Worm (Caenorhabditis elegans) whole organism, late embryonic: ENCODE measurements around the gene srh-286.

Experiments
- C08G9.2 ChIP-seq: sonication (generic microtip); optimal IDR thresholded peaks from 2 replicates; lab custom pipeline; 2016; ENCODE audit warnings: mild to moderate bottlenecking, missing genetic modification characterization, moderate library complexity, missing compliant biosample characterization
- C38D4.7 ChIP-seq: fragments of 200-800 bp; sonication (Bioruptor generic); optimal IDR thresholded peaks from 2 replicates; lab custom pipeline; 2018; ENCODE audit warnings: mild to moderate bottlenecking, missing genetic modification characterization, moderate library complexity, missing compliant biosample characterization
- T23F11.4 ChIP-seq: fragments of 200-800 bp; sonication (Bioruptor generic); optimal IDR thresholded peaks from 2 replicates; lab custom pipeline; 2018; ENCODE audit warnings: mild to moderate bottlenecking, missing genetic modification characterization, missing compliant biosample characterization
- ceh-14 ChIP-seq: sonication (generic microtip); optimal IDR thresholded peaks from 2 replicates; lab custom pipeline; 2016; ENCODE audit warnings: missing genotype, missing genetic modification characterization, missing compliant biosample characterization
- ceh-18 ChIP-seq: sonication (generic microtip); optimal IDR thresholded peaks from 2 replicates; lab custom pipeline; 2016; ENCODE audit warnings: missing genetic modification characterization, missing compliant biosample characterization
- ceh-22 ChIP-seq: sonication (generic microtip); optimal IDR thresholded peaks from 2 replicates; lab custom pipeline; 2017; ENCODE audit warnings: missing biosample characterization, missing genetic modification characterization
- ceh-24 ChIP-seq: sonication (generic microtip); optimal IDR thresholded peaks from 2 replicates; lab custom pipeline; 2016; ENCODE audit warnings: mild to moderate bottlenecking, missing genetic modification characterization, missing compliant biosample characterization
- ceh-30 ChIP-seq: fragments of 150-350 bp; optimal IDR thresholded peaks from 2 replicates; lab custom pipeline; 2014; ENCODE audit warnings: missing biosample characterization, missing genetic modification characterization
- ceh-31 ChIP-seq: sonication (generic microtip); optimal IDR thresholded peaks from 2 replicates; lab custom pipeline; 2016; ENCODE audit warnings: missing genetic modification characterization, missing compliant biosample characterization
- ceh-34 ChIP-seq: sonication (generic microtip); optimal IDR thresholded peaks from 2 replicates; lab custom pipeline; 2016; ENCODE audit warnings: mild to moderate bottlenecking, missing genetic modification characterization, missing compliant biosample characterization
- ceh-45 ChIP-seq: fragments of 200-800 bp; sonication (Bioruptor generic); IDR thresholded peaks from 2 replicates; pipeline ENCODE4 v1.3.6; 2022; ENCODE audit warnings: missing genetic modification reagents, missing genetic modification characterization, missing compliant biosample characterization
- ceh-9 ChIP-seq: sonication (generic microtip); optimal IDR thresholded peaks from 2 replicates; lab custom pipeline; 2016; ENCODE audit warnings: mild to moderate bottlenecking, missing genetic modification characterization, inconsistent platforms, missing compliant biosample characterization
- che-1 ChIP-seq: sonication (generic microtip); optimal IDR thresholded peaks from 2 replicates; lab custom pipeline; 2016; ENCODE audit warnings: mild to moderate bottlenecking, missing genetic modification characterization, missing compliant biosample characterization
- dve-1 ChIP-seq: sonication (generic microtip); optimal IDR thresholded peaks from 2 replicates; lab custom pipeline; 2017; ENCODE audit warnings: antibody characterized with exemption, mild to moderate bottlenecking, missing genetic modification characterization, missing compliant biosample characterization
- elt-2 ChIP-seq: sonication (generic microtip); optimal IDR thresholded peaks from 2 replicates; lab custom pipeline; 2016; ENCODE audit warnings: missing genetic modification reagents, missing genetic modification characterization, missing compliant biosample characterization
- elt-4 ChIP-seq: sonication (generic microtip); optimal IDR thresholded peaks from 2 replicates; lab custom pipeline; 2016; ENCODE audit warnings: missing genetic modification characterization, missing compliant biosample characterization
- ets-4 ChIP-seq: sonication (generic microtip); optimal IDR thresholded peaks from 2 replicates; lab custom pipeline; 2016; ENCODE audit warnings: missing genetic modification characterization, missing compliant biosample characterization
- eyg-1 ChIP-seq: sonication (generic microtip); optimal IDR thresholded peaks from 2 replicates; lab custom pipeline; 2016; ENCODE audit warnings: missing genotype, missing genetic modification characterization, missing compliant biosample characterization
- fax-1 ChIP-seq: sonication (generic microtip); optimal IDR thresholded peaks from 2 replicates; lab custom pipeline; 2016; ENCODE audit warnings: missing genotype, missing genetic modification characterization, missing compliant biosample characterization
- fkh-10 ChIP-seq: fragments of 150-350 bp; optimal IDR thresholded peaks from 2 replicates; lab custom pipeline; 2014; ENCODE audit warnings: missing biosample characterization, missing genetic modification reagents, missing genetic modification characterization
- fkh-6 ChIP-seq: sonication (generic microtip); optimal IDR thresholded peaks from 2 replicates; lab custom pipeline; 2016; ENCODE audit warnings: missing genetic modification characterization, missing compliant biosample characterization
- gmeb-2 ChIP-seq: sonication (generic microtip); optimal IDR thresholded peaks from 2 replicates; lab custom pipeline; 2016; ENCODE audit warnings: missing genetic modification characterization, inconsistent platforms, missing compliant biosample characterization
- hlh-13 ChIP-seq: fragments of 200-800 bp; sonication (Bioruptor generic); optimal IDR thresholded peaks from 2 replicates; lab custom pipeline; 2018; ENCODE audit warnings: mild to moderate bottlenecking, missing genetic modification characterization, missing compliant biosample characterization
- hlh-30 ChIP-seq: sonication (generic microtip); optimal IDR thresholded peaks from 2 replicates; lab custom pipeline; 2017; ENCODE audit warnings: antibody characterized with exemption, missing genetic modification characterization, missing compliant biosample characterization; ENCODE audit not compliant: insufficient read depth
- hlh-8 ChIP-seq: sonication (generic microtip); optimal IDR thresholded peaks from 2 replicates; lab custom pipeline; 2016; ENCODE audit warnings: missing genotype, missing genetic modification characterization, missing compliant biosample characterization
- lin-11 ChIP-seq: fragments of 200-800 bp; sonication (Bioruptor generic); optimal IDR thresholded peaks from 2 replicates; lab custom pipeline; 2018; ENCODE audit warnings: mild to moderate bottlenecking, missing genetic modification characterization, missing compliant biosample characterization
- madf-2 ChIP-seq: sonication (generic microtip); optimal IDR thresholded peaks from 2 replicates; lab custom pipeline; 2017; ENCODE audit warnings: missing genetic modification characterization, missing compliant biosample characterization
- nfya-1 ChIP-seq: sonication (generic microtip); optimal IDR thresholded peaks from 2 replicates; lab custom pipeline; 2017; ENCODE audit warnings: missing genetic modification characterization, mild to moderate bottlenecking, missing compliant biosample characterization, antibody characterized with exemption, moderate library complexity
- nhr-232 ChIP-seq: sonication (generic microtip); optimal IDR thresholded peaks from 2 replicates; lab custom pipeline; 2016; ENCODE audit warnings: missing genetic modification characterization, missing compliant biosample characterization
- npax-4 ChIP-seq: sonication (generic microtip); optimal IDR thresholded peaks from 2 replicates; lab custom pipeline; 2016; ENCODE audit warnings: missing genetic modification characterization, missing compliant biosample characterization
- odd-2 ChIP-seq: sonication (generic microtip); optimal IDR thresholded peaks from 2 replicates; lab custom pipeline; 2017; ENCODE audit warnings: antibody characterized with exemption, mild to moderate bottlenecking, missing genetic modification characterization, missing compliant biosample characterization
- pag-3 ChIP-seq: sonication (generic microtip); optimal IDR thresholded peaks from 2 replicates; lab custom pipeline; 2016; ENCODE audit warnings: missing compliant biosample characterization, missing genetic modification characterization, borderline replicate concordance
- pat-9 ChIP-seq: fragments of 200-800 bp; sonication (Bioruptor generic); optimal IDR thresholded peaks from 2 replicates; lab custom pipeline; 2018; ENCODE audit warnings: mild to moderate bottlenecking, missing genetic modification characterization, moderate library complexity, missing compliant biosample characterization
- pha-2 ChIP-seq: sonication (generic microtip); optimal IDR thresholded peaks from 2 replicates; lab custom pipeline; 2017; ENCODE audit warnings: mild to moderate bottlenecking, missing genetic modification characterization, missing compliant biosample characterization
- pha-4 ChIP-seq: fragments of 150-350 bp; optimal IDR thresholded peaks from 2 replicates; lab custom pipeline; 2018; ENCODE audit warnings: missing biosample characterization, missing genetic modification reagents, missing genetic modification characterization
- pqm-1 ChIP-seq: sonication (generic microtip); optimal IDR thresholded peaks from 2 replicates; lab custom pipeline; 2016; ENCODE audit warnings: missing genetic modification characterization, missing compliant biosample characterization
- ref-2 ChIP-seq: sonication (generic microtip); optimal IDR thresholded peaks from 2 replicates; lab custom pipeline; 2016; ENCODE audit warnings: missing genetic modification characterization, missing compliant biosample characterization
- sox-2 ChIP-seq: fragments of 200-800 bp; sonication (Bioruptor generic); IDR thresholded peaks from 2 replicates; pipeline ENCODE4 v1.3.6; 2022; ENCODE audit warnings: missing genetic modification reagents, missing genetic modification characterization, missing compliant biosample characterization
- syd-9 ChIP-seq: sonication (generic microtip); optimal IDR thresholded peaks from 2 replicates; lab custom pipeline; 2016; ENCODE audit warnings: mild to moderate bottlenecking, missing genetic modification characterization, moderate library complexity, missing compliant biosample characterization
- tbx-2 ChIP-seq: sonication (generic microtip); optimal IDR thresholded peaks from 2 replicates; lab custom pipeline; 2016; ENCODE audit warnings: missing genetic modification characterization, missing compliant biosample characterization
- ttx-3 ChIP-seq: sonication (generic microtip); optimal IDR thresholded peaks from 2 replicates; lab custom pipeline; 2016; ENCODE audit warnings: missing genetic modification reagents, missing genetic modification characterization, missing compliant biosample characterization
- unc-3 ChIP-seq, 2 experiments: fragments of 200-800 bp in 1 of 2; sonication (Bioruptor generic) in 1 of 2; sonication (generic microtip) in 1 of 2; conservative IDR thresholded peaks in 1 of 2; optimal IDR thresholded peaks in 1 of 2; 2 replicates each; pipeline versions ENCODE4 v1.3.6 to Lab custom; 2016 to 2022; ENCODE audit warnings: missing compliant biosample characterization in 2 of 2, missing genetic modification characterization in 2 of 2, missing genetic modification reagents in 1 of 2
- unc-42 ChIP-seq: sonication (generic microtip); optimal IDR thresholded peaks from 2 replicates; lab custom pipeline; 2016; ENCODE audit warnings: missing genotype, missing genetic modification characterization, missing compliant biosample characterization
- unc-55 ChIP-seq: sonication (generic microtip); optimal IDR thresholded peaks from 2 replicates; lab custom pipeline; 2017; ENCODE audit warnings: missing biosample characterization, missing genetic modification reagents, missing genetic modification characterization
- ztf-16 ChIP-seq: sonication (generic microtip); optimal IDR thresholded peaks from 2 replicates; lab custom pipeline; 2017; ENCODE audit warnings: missing genetic modification characterization, missing compliant biosample characterization

srh-286 gene

DNA sequence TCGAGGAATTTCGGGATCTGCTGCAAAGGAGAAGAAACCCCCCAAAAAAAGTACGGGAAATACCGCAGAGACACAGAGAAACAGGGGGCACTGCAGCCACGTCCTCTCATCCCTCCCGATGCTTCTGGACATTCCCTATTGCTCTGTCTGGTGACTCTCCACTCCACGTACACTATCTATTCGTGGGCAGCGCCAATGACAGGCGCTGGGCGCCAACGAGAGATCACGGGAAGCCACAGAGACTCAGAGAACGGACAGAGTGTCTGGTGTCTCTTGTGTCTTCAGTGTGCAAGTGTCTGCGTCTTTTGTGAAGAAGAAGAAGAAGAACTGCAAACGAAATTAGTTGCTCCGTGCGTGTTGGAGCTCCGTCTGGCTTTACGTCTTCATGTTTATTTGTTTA lies 13.9 kb upstream of the srh-286 start (continued):
- TF ChIP-seq pha-4 (tag; lab: Kevin White, UChicago): no peak
- TF ChIP-seq ztf-16 (tag; lab: Kevin White, UChicago): no peak
- no peak for TF ChIP-seq npax-4
- TF ChIP-seq T23F11.4 (GFP tag; lab: Kevin White, UChicago): no peak
- peak; percentile 74 for TF ChIP-seq unc-55 (GFP tag; lab: Kevin White, UChicago)
- no peak for TF ChIP-seq pqm-1 (tag; lab: Kevin White, UChicago)
- TF ChIP-seq ceh-24 (tag; lab: Kevin White, UChicago): no peak
- TF ChIP-seq hlh-30 (tag; lab: Kevin White, UChicago): peak; percentile 55
- TF ChIP-seq pag-3 (tag; lab: Kevin White, UChicago): peak; percentile 67
- TF ChIP-seq elt-2 (tag; lab: Kevin White, UChicago): no peak
- peak; percentile 55 for TF ChIP-seq fkh-10 (GFP tag; lab: Kevin White, UChicago)
- TF ChIP-seq ceh-31 (tag; lab: Kevin White, UChicago): peak; percentile 83
- TF ChIP-seq lin-11 (tag; lab: Kevin White, UChicago): no peak
- TF ChIP-seq hlh-13 (GFP tag; lab: Kevin White, UChicago): no peak
- no peak for TF ChIP-seq eyg-1 (tag; lab: Kevin White, UChicago)
- TF ChIP-seq C08G9.2 (tag; lab: Kevin White, UChicago): peak; percentile 34
- TF ChIP-seq unc-3 (GFP tag; conservative IDR thresholded peaks at IDR 0.05; lab: Robert Waterston, UW): no peak
- no peak for TF ChIP-seq unc-3 (tag; optimal IDR thresholded peaks at IDR 0.05; lab: Kevin White, UChicago)
- TF ChIP-seq sox-2: no peak
- TF ChIP-seq nfya-1: peak; percentile 98
- no peak for TF ChIP-seq fkh-6
- TF ChIP-seq ceh-9 (tag; lab: Kevin White, UChicago): no peak
- TF ChIP-seq unc-42 (tag; lab: Kevin White, UChicago): peak; percentile 97
- TF ChIP-seq pha-2: no peak
- peak; percentile 34 for TF ChIP-seq syd-9
- TF ChIP-seq tbx-2 (tag; lab: Kevin White, UChicago): peak; percentile 37
- no peak for TF ChIP-seq ceh-30 (tag; lab: Kevin White, UChicago)
- TF ChIP-seq gmeb-2 (tag; lab: Kevin White, UChicago): no peak
- no peak for TF ChIP-seq elt-4 (tag; lab: Kevin White, UChicago)
- no peak for TF ChIP-seq pat-9 (tag; lab: Kevin White, UChicago)
- no peak for TF ChIP-seq ref-2
- peak; percentile 57 for TF ChIP-seq dve-1 (tag; lab: Kevin White, UChicago)
- no peak for TF ChIP-seq ceh-22 (tag; lab: Kevin White, UChicago)
- TF ChIP-seq che-1 (tag; lab: Kevin White, UChicago): no peak
- peak; percentile 77 for TF ChIP-seq ceh-14 (tag; lab: Kevin White, UChicago)
- TF ChIP-seq ets-4: peak; percentile 46
- no peak for TF ChIP-seq odd-2
- peak; percentile 58 for TF ChIP-seq ceh-34
- TF ChIP-seq ceh-18 (tag; lab: Kevin White, UChicago): peak; percentile 86
- no peak for TF ChIP-seq ceh-45
- no peak for TF ChIP-seq hlh-8
- TF ChIP-seq ttx-3 (tag; lab: Kevin White, UChicago): no peak
- TF ChIP-seq madf-2 (tag; lab: Kevin White, UChicago): no peak
- TF ChIP-seq C38D4.7 (GFP tag; lab: Kevin White, UChicago): no peak
- TF ChIP-seq fax-1 (tag; lab: Kevin White, UChicago): no peak
- no peak for TF ChIP-seq nhr-232 (tag; lab: Kevin White, UChicago)
- TF ChIP-seq, all 69 proteins: peak for 21
